Fruit fly (Drosophila melanogaster) whole organism, embryonic: ENCODE measurements around the gene Rbf.
A peak's percentile ranks its signal among the peaks of the same experiment; 100 is the strongest.

ENCODE experiments used
- ATbp ChIP-seq: fragments of 200-800 bp; sonication (Bioruptor generic); optimal IDR thresholded peaks from 2 replicates; lab custom pipeline; 2017; ENCODE audit warnings: missing biosample characterization, mild to moderate bottlenecking, missing genetic modification characterization, missing genetic modification reagents
- Ada2b ChIP-seq: fragments of 200-800 bp; sonication (Bioruptor generic); IDR thresholded peaks from 2 replicates; pipeline ENCODE4 v1.3.6; 2022; ENCODE audit warnings: missing biosample characterization, missing genetic modification characterization
- Antp ChIP-seq: fragments of 200-800 bp; sonication (Bioruptor generic); optimal IDR thresholded peaks from 3 replicates; lab custom pipeline; 2016; ENCODE audit warnings: missing biosample characterization, missing genetic modification characterization
- Bdp1 ChIP-seq: fragments of 200-800 bp; sonication (Bioruptor generic); optimal IDR thresholded peaks from 3 replicates; lab custom pipeline; 2016; ENCODE audit warnings: missing biosample characterization, missing genetic modification characterization
- CG1024 ChIP-seq: fragments of 200-800 bp; sonication (Bioruptor generic); IDR thresholded peaks from 2 replicates; pipeline ENCODE4 v1.3.6; 2022; ENCODE audit warnings: missing biosample characterization, missing genetic modification characterization
- CG10267 ChIP-seq: fragments of 200-800 bp; sonication (Bioruptor generic); optimal IDR thresholded peaks from 2 replicates; lab custom pipeline; 2018; ENCODE audit warnings: missing biosample characterization, mild to moderate bottlenecking, missing genetic modification characterization, moderate library complexity
- CG13894 ChIP-seq: fragments of 200-800 bp; sonication (Bioruptor generic); optimal IDR thresholded peaks from 3 replicates; lab custom pipeline; 2018; ENCODE audit warnings: missing biosample characterization, mild to moderate bottlenecking, missing genetic modification characterization, moderate library complexity
- CG15479 ChIP-seq: fragments of 200-800 bp; sonication (Bioruptor generic); optimal IDR thresholded peaks from 3 replicates; lab custom pipeline; 2019; ENCODE audit warnings: missing biosample characterization, mild to moderate bottlenecking, missing genetic modification characterization, moderate library complexity
- CG15514 ChIP-seq: fragments of 200-800 bp; sonication (Bioruptor generic); optimal IDR thresholded peaks from 3 replicates; lab custom pipeline; 2017; ENCODE audit warnings: missing biosample characterization, missing genetic modification characterization, mild to moderate bottlenecking, moderate library complexity, missing genetic modification reagents
- CG15601 ChIP-seq: fragments of 200-800 bp; sonication (Bioruptor generic); optimal IDR thresholded peaks from 3 replicates; lab custom pipeline; 2019; ENCODE audit warnings: missing biosample characterization, mild to moderate bottlenecking, missing genetic modification characterization, moderate library complexity
- CG1603 ChIP-seq: fragments of 200-800 bp; sonication (Bioruptor generic); optimal IDR thresholded peaks from 2 replicates; lab custom pipeline; 2019; ENCODE audit warnings: missing biosample characterization, mild to moderate bottlenecking, missing genetic modification characterization, moderate library complexity
- CG17361 ChIP-seq: fragments of 200-800 bp; sonication (Bioruptor generic); IDR thresholded peaks from 3 replicates; pipeline ENCODE4 v1.3.6; 2022; ENCODE audit warnings: missing biosample characterization, missing genetic modification characterization
- CG3847 ChIP-seq: fragments of 200-800 bp; sonication (Bioruptor generic); IDR thresholded peaks from 2 replicates; pipeline ENCODE4 v1.3.6; 2022; ENCODE audit warnings: missing biosample characterization, missing genetic modification characterization
- CG4617 ChIP-seq: fragments of 200-800 bp; sonication (Bioruptor generic); optimal IDR thresholded peaks from 3 replicates; lab custom pipeline; 2016; ENCODE audit warnings: missing biosample characterization, missing genetic modification characterization, borderline replicate concordance
- CG7786 ChIP-seq: fragments of 200-800 bp; sonication (Bioruptor generic); optimal IDR thresholded peaks from 2 replicates; lab custom pipeline; 2016; ENCODE audit warnings: missing biosample characterization, missing genetic modification characterization
- CG9797 ChIP-seq: fragments of 200-800 bp; sonication (Bioruptor generic); optimal IDR thresholded peaks from 3 replicates; lab custom pipeline; 2018; ENCODE audit warnings: missing biosample characterization, mild to moderate bottlenecking, missing genetic modification characterization
- Dip2 ChIP-seq: fragments of 200-800 bp; sonication (Bioruptor generic); IDR thresholded peaks from 2 replicates; pipeline ENCODE4 v1.3.6; 2022; ENCODE audit warnings: missing biosample characterization, missing genetic modification characterization
- Dll ChIP-seq: fragments of 200-800 bp; sonication (Bioruptor generic); IDR thresholded peaks from 4 replicates; pipeline ENCODE4 v1.3.6; 2022; ENCODE audit warnings: missing biosample characterization, missing genetic modification characterization; ENCODE audit not compliant: partially characterized antibody
- Ets65A ChIP-seq: fragments of 200-800 bp; sonication (Bioruptor generic); peaks from one replicate; lab custom pipeline; 2016; ENCODE audit warnings: missing biosample characterization, missing genetic modification characterization
- Ets97D ChIP-seq: fragments of 200-800 bp; sonication (Bioruptor generic); optimal IDR thresholded peaks from 3 replicates; lab custom pipeline; 2016; ENCODE audit warnings: missing biosample characterization, missing genetic modification characterization
- H15 ChIP-seq: fragments of 200-800 bp; sonication (Bioruptor generic); IDR thresholded peaks from 3 replicates; pipeline ENCODE4 v1.3.6; 2022; ENCODE audit warnings: missing biosample characterization, missing genetic modification characterization
- HLHmδ ChIP-seq: fragments of 200-800 bp; sonication (Bioruptor generic); optimal IDR thresholded peaks from 2 replicates; lab custom pipeline; 2018; ENCODE audit warnings: missing biosample characterization, mild to moderate bottlenecking, missing genetic modification characterization, moderate library complexity
- Hey ChIP-seq: fragments of 200-800 bp; sonication (Bioruptor generic); optimal IDR thresholded peaks from 3 replicates; lab custom pipeline; 2018; ENCODE audit warnings: missing biosample characterization, mild to moderate bottlenecking, missing genetic modification characterization
- MBD-R2 ChIP-seq: fragments of 200-800 bp; sonication (Bioruptor generic); IDR thresholded peaks from 2 replicates; pipeline ENCODE4 v1.3.6; 2022; ENCODE audit warnings: missing biosample characterization, missing genetic modification characterization
- MESR4 ChIP-seq: fragments of 200-800 bp; sonication (Bioruptor generic); optimal IDR thresholded peaks from 2 replicates; lab custom pipeline; 2018; ENCODE audit warnings: missing biosample characterization, mild to moderate bottlenecking, missing genetic modification characterization, moderate library complexity
- Meics ChIP-seq: fragments of 200-800 bp; sonication (Bioruptor generic); optimal IDR thresholded peaks from 2 replicates; lab custom pipeline; 2017; ENCODE audit warnings: missing biosample characterization, mild to moderate bottlenecking, missing genetic modification characterization
- Ravus ChIP-seq: fragments of 200-800 bp; sonication (Bioruptor generic); IDR thresholded peaks from 2 replicates; pipeline ENCODE4 v1.3.6; 2022; ENCODE audit warnings: missing biosample characterization, missing genetic modification characterization
- Rfx ChIP-seq: fragments of 200-800 bp; sonication (Bioruptor generic); IDR thresholded peaks from 2 replicates; pipeline ENCODE4 v1.3.6; 2022; ENCODE audit warnings: missing biosample characterization, missing genetic modification characterization
- Sry-δ ChIP-seq: fragments of 200-800 bp; sonication (Bioruptor generic); optimal IDR thresholded peaks from 2 replicates; lab custom pipeline; 2016; ENCODE audit warnings: missing biosample characterization, missing genetic modification characterization
- disco-r ChIP-seq: fragments of 200-800 bp; sonication (Bioruptor generic); optimal IDR thresholded peaks from 2 replicates; lab custom pipeline; 2016; ENCODE audit warnings: missing biosample characterization, missing genetic modification characterization
- exex ChIP-seq: fragments of 200-800 bp; sonication (Bioruptor generic); optimal IDR thresholded peaks from 4 replicates; lab custom pipeline; 2018; ENCODE audit warnings: missing biosample characterization, mild to moderate bottlenecking, missing genetic modification characterization, moderate library complexity
- gfzf ChIP-seq: fragments of 200-800 bp; sonication (Bioruptor generic); optimal IDR thresholded peaks from 2 replicates; lab custom pipeline; 2016; ENCODE audit warnings: missing biosample characterization, mild to moderate bottlenecking, missing genetic modification characterization, moderate library complexity
- grn ChIP-seq: fragments of 200-800 bp; sonication (Bioruptor generic); optimal IDR thresholded peaks from 3 replicates; lab custom pipeline; 2017; ENCODE audit warnings: missing biosample characterization, missing genetic modification characterization
- lab ChIP-seq: fragments of 200-800 bp; sonication (Bioruptor generic); optimal IDR thresholded peaks from 3 replicates; lab custom pipeline; 2017; ENCODE audit warnings: missing biosample characterization, missing genetic modification characterization, mild to moderate bottlenecking, moderate library complexity, missing genetic modification reagents
- nerfin-1 ChIP-seq: fragments of 200-800 bp; sonication (Bioruptor generic); optimal IDR thresholded peaks from 3 replicates; lab custom pipeline; 2019; ENCODE audit warnings: missing biosample characterization, mild to moderate bottlenecking, missing genetic modification characterization, moderate library complexity
- pb ChIP-seq: fragments of 200-800 bp; sonication (Bioruptor generic); optimal IDR thresholded peaks from 3 replicates; lab custom pipeline; 2016; ENCODE audit warnings: missing biosample characterization, missing genetic modification characterization
- pfk ChIP-seq: fragments of 200-800 bp; sonication (Bioruptor generic); optimal IDR thresholded peaks from 2 replicates; lab custom pipeline; 2018; ENCODE audit warnings: missing biosample characterization, mild to moderate bottlenecking, missing genetic modification characterization, moderate library complexity
- phol ChIP-seq: fragments of 200-800 bp; sonication (Bioruptor generic); optimal IDR thresholded peaks from 3 replicates; lab custom pipeline; 2018; ENCODE audit warnings: missing biosample characterization, mild to moderate bottlenecking, missing genetic modification characterization, moderate library complexity
- pros ChIP-seq: fragments of 200-800 bp; sonication (Bioruptor generic); optimal IDR thresholded peaks from 3 replicates; lab custom pipeline; 2019; ENCODE audit warnings: missing biosample characterization, mild to moderate bottlenecking, missing genetic modification characterization, moderate library complexity
- sd ChIP-seq: fragments of 200-800 bp; sonication (Bioruptor generic); optimal IDR thresholded peaks from 3 replicates; lab custom pipeline; 2018; ENCODE audit warnings: missing biosample characterization, mild to moderate bottlenecking, missing genetic modification characterization, moderate library complexity
- sens ChIP-seq: fragments of 200-800 bp; sonication (Bioruptor generic); peaks from one replicate; lab custom pipeline; 2016; ENCODE audit warnings: missing biosample characterization, missing genetic modification characterization
- sna ChIP-seq: fragments of 200-800 bp; sonication (Bioruptor generic); IDR thresholded peaks from 2 replicates; pipeline ENCODE4 v1.3.6; 2022; ENCODE audit warnings: missing biosample characterization, missing genetic modification characterization; ENCODE audit not compliant: partially characterized antibody
- stc ChIP-seq: fragments of 200-800 bp; sonication (Bioruptor generic); IDR thresholded peaks from 2 replicates; pipeline ENCODE4 v1.3.6; 2022; ENCODE audit warnings: missing biosample characterization, missing genetic modification characterization
- trem ChIP-seq: fragments of 200-800 bp; optimal IDR thresholded peaks from 3 replicates; lab custom pipeline; 2019; ENCODE audit warnings: missing biosample characterization, mild to moderate bottlenecking, missing genetic modification characterization, moderate library complexity
- unpg ChIP-seq: fragments of 200-800 bp; sonication (Bioruptor generic); optimal IDR thresholded peaks from 3 replicates; lab custom pipeline; 2018; ENCODE audit warnings: missing biosample characterization, mild to moderate bottlenecking, missing genetic modification characterization, moderate library complexity
- wdn ChIP-seq: fragments of 200-800 bp; sonication (Bioruptor generic); IDR thresholded peaks from 2 replicates; pipeline ENCODE4 v1.3.6; 2022; ENCODE audit warnings: missing biosample characterization, missing genetic modification characterization
- z ChIP-seq: fragments of 200-800 bp; sonication (Bioruptor generic); IDR thresholded peaks from 3 replicates; pipeline ENCODE4 v1.3.6; 2022; ENCODE audit warnings: missing biosample characterization, missing genetic modification characterization

Gene Rbf

dm6 chrX:835965-836690, 34.8 kb upstream of the Rbf start (continued):
- TF ChIP-seq z (peak; percentile 58; the same call in 1 of the 3 replicates), exex (tag; lab: Kevin White, UChicago) (no peak)

dm6 chrX:824961-825360, 23.7 kb upstream of the Rbf start:
- TF ChIP-seq H15 (no peak), z (peak; percentile 78; the same call in 2 of the 3 replicates), sens (GFP tag; lab: Kevin White, UChicago) (peak; percentile 1), Ravus (no peak), CG4617 (GFP tag; lab: Kevin White, UChicago) (no peak), Ets65A (peak; percentile 74), stc (GFP tag; lab: Robert Waterston, UW) (no peak), sd (no peak), ATbp (peak; percentile 28), Bdp1 (GFP tag; lab: Kevin White, UChicago) (no peak), disco-r (GFP tag; lab: Kevin White, UChicago) (no peak), Dip2 (no peak), CG15601 (tag; lab: Kevin White, UChicago) (peak; percentile 9), Hey (tag; lab: Kevin White, UChicago) (peak; percentile 40), CG13894 (tag; lab: Kevin White, UChicago) (peak; percentile 67), pros (GFP tag; lab: Kevin White, UChicago) (peak; percentile 57), HLHmδ (GFP tag; lab: Kevin White, UChicago) (peak; percentile 35), sna (GFP tag; lab: Robert Waterston, UW) (no peak), CG3847 (GFP tag; lab: Robert Waterston, UW) (no peak), grn (peak; percentile 23)
- TF ChIP-seq, all 482 proteins: peak for 10

- TF ChIP-seq wdn (no peak), phol (tag; lab: Kevin White, UChicago) (peak; percentile 31), Sry-δ (GFP tag; lab: Kevin White, UChicago) (peak; percentile 17), Dll (GFP tag; lab: Robert Waterston, UW) (0 out of 4 replicates have a peak, but pooled peaks have one; percentile 30), MBD-R2 (peak; percentile 77), Antp (GFP tag; lab: Kevin White, UChicago) (no peak), CG15479 (GFP tag; lab: Kevin White, UChicago) (no peak), CG10267 (tag; lab: Kevin White, UChicago) (peak; percentile 27), CG17361 (GFP tag; lab: Robert Waterston, UW) (0 out of 3 replicates have a peak, but pooled peaks have one; percentile 20), CG1024 (GFP tag; lab: Robert Waterston, UW) (no peak), Ets97D (GFP tag; lab: Kevin White, UChicago) (peak; percentile 93), nerfin-1 (peak; percentile 4), CG7786 (GFP tag; lab: Kevin White, UChicago) (no peak), trem (tag; lab: Kevin White, UChicago) (peak; percentile 9), pb (GFP tag; lab: Kevin White, UChicago) (no peak), unpg (GFP tag; lab: Kevin White, UChicago) (peak; percentile 15), gfzf (GFP tag; lab: Kevin White, UChicago) (peak; percentile 74), CG4617 (GFP tag; lab: Kevin White, UChicago) (peak; percentile 51), Meics (GFP tag; lab: Kevin White, UChicago) (peak; percentile 6), CG15514 (peak; percentile 43), lab (GFP tag; lab: Kevin White, UChicago) (no peak), Rfx (GFP tag; lab: Robert Waterston, UW) (0 out of 2 replicates have a peak, but pooled peaks have one; percentile 8), CG1603 (tag; lab: Kevin White, UChicago) (peak; percentile 54), MESR4 (GFP tag; lab: Kevin White, UChicago) (peak; percentile 88), CG9797 (GFP tag; lab: Kevin White, UChicago) (peak; percentile 75), pfk (GFP tag; lab: Kevin White, UChicago) (peak; percentile 60), CG15601 (tag; lab: Kevin White, UChicago) (peak; percentile 18), Ada2b (GFP tag; lab: Robert Waterston, UW) (no peak)
Measured at dm6 chrX:805907-806306, 4.6 kb upstream of the Rbf start, which contains the start of gene Sec22. Gene Sec22 (plus strand): TSS chrX:806076.
